Fruit fly (Drosophila melanogaster): ENCODE measurements around the gene CG34124.

Gene CG34124

DNA sequence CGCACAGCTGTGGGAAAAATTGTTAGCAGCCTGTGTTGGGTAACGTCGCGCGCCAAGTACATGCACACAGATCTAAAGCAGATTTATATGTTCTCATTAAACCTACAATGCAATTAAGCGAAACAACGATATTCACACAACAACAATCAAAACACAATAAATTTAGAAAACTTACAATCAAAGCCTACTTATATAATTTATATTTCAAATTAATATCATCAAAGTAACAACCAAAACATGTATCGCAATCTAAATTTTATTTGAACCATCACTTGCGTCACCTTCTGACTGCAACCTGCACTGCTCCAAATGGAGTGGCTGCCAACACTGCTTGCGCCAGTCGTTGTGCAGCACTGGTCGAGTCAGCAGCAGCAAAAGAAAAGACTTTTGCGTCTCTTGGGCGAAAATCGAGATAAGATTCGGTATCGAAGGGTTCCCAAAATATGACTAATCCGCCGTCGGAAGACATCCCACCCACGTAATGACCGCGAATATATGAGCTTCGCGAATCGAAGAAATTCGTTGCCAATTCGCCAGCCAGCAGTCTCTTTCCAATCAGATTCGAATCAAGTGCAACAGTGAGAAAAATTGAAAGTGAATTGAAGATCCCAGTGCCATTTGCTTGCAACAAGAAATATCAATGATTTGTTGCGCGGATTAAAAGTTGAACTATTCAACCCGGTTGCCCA, 23.2 kb downstream of the CG34124 start, which contains the start of the genes CG8892 and CG34126 (continued):
- TF ChIP-seq MESR4 (GFP tag; optimal IDR thresholded peaks at IDR 0.05) (peak; percentile 66), CG43689 (GFP tag; IDR thresholded peaks at IDR 0.05) (peak; percentile 89), CG3163 (GFP tag; optimal IDR thresholded peaks at IDR 0.05) (peak; percentile 84), CG15269 (tag; optimal IDR thresholded peaks at IDR 0.05) (peak; percentile 96), dmrt99B (tag; optimal IDR thresholded peaks at IDR 0.05) (peak; percentile 95), CHES-1-like (GFP tag; optimal IDR thresholded peaks at IDR 0.05) (peak; percentile 96), Side (GFP tag; optimal IDR thresholded peaks at IDR 0.05) (peak; percentile 93), Hmr (GFP tag; optimal IDR thresholded peaks at IDR 0.05) (peak; percentile 98), ssp (GFP tag; IDR thresholded peaks at IDR 0.05) (peak; percentile 93), maf-S (GFP tag; optimal IDR thresholded peaks at IDR 0.05) (peak; percentile 96), ewg (GFP tag; optimal IDR thresholded peaks at IDR 0.05) (peak; percentile 95), CG9876 (GFP tag; optimal IDR thresholded peaks at IDR 0.05) (peak; percentile 96), sc (optimal IDR thresholded peaks at IDR 0.05) (no peak), sc (GFP tag; optimal IDR thresholded peaks at IDR 0.05) (peak; percentile 96), CG10979 (tag; optimal IDR thresholded peaks at IDR 0.05) (peak; percentile 95), Dbx (GFP tag; IDR thresholded peaks at IDR 0.05) (peak; percentile 98), toy (GFP tag; IDR thresholded peaks at IDR 0.05) (peak; percentile 93), CG12236 (GFP tag; optimal IDR thresholded peaks at IDR 0.05) (peak; percentile 87), fd3F (GFP tag; optimal IDR thresholded peaks at IDR 0.05) (peak; percentile 95), lov (optimal IDR thresholded peaks at IDR 0.05) (no peak), lov (GFP tag; IDR thresholded peaks at IDR 0.05) (peak; percentile 72; the same call in 2 of the 3 replicates), sens (GFP tag) (peak; percentile 99), Bteb2 (GFP tag; optimal IDR thresholded peaks at IDR 0.05) (peak; percentile 94), ro (GFP tag; IDR thresholded peaks at IDR 0.05) (peak; percentile 93), Atf-2 (GFP tag; optimal IDR thresholded peaks at IDR 0.05) (peak; percentile 94), ham (GFP tag; IDR thresholded peaks at IDR 0.05) (peak; percentile 87), CG4617 (GFP tag; optimal IDR thresholded peaks at IDR 0.05; ENCODE audit: borderline replicate concordance) (peak; percentile 99), Dfd (GFP tag; optimal IDR thresholded peaks at IDR 0.05) (peak in 1 of 2 experiments; percentile 92), cwo (GFP tag; optimal IDR thresholded peaks at IDR 0.05) (peak; percentile 94), run (tag; optimal IDR thresholded peaks at IDR 0.05) (peak; percentile 82), otp (GFP tag; IDR thresholded peaks at IDR 0.05) (peak; percentile 85), CG9932 (GFP tag; IDR thresholded peaks at IDR 0.05) (peak; percentile 99), CG32532 (GFP tag; IDR thresholded peaks at IDR 0.05) (peak; percentile 96), Oaz (GFP tag; IDR thresholded peaks at IDR 0.05) (peak; percentile 90), vfl (GFP tag; optimal IDR thresholded peaks at IDR 0.05) (peak; percentile 97), CG1832 (GFP tag; optimal IDR thresholded peaks at IDR 0.05) (peak; percentile 3), CG13624 (GFP tag; optimal IDR thresholded peaks at IDR 0.05) (peak; percentile 96), h (optimal IDR thresholded peaks at IDR 0.05) (no peak), CG15073 (GFP tag; optimal IDR thresholded peaks at IDR 0.05) (peak; percentile 84), Chrac-16 (GFP tag; optimal IDR thresholded peaks at IDR 0.05) (peak; percentile 99), CG9727 (GFP tag; optimal IDR thresholded peaks at IDR 0.05) (peak; percentile 97), gsb-n (tag; optimal IDR thresholded peaks at IDR 0.05) (peak; percentile 93), CG8765 (GFP tag; IDR thresholded peaks at IDR 0.05) (peak; percentile 94), crol (GFP tag; IDR thresholded peaks at IDR 0.05) (no peak), Ravus (GFP tag; IDR thresholded peaks at IDR 0.05) (peak; percentile 84), cato (GFP tag; optimal IDR thresholded peaks at IDR 0.05; ENCODE audit: borderline replicate concordance) (peak; percentile 98), HLHmδ (GFP tag; optimal IDR thresholded peaks at IDR 0.05) (no peak), schlank (tag; optimal IDR thresholded peaks at IDR 0.05) (peak; percentile 81), sisA (GFP tag; IDR thresholded peaks at IDR 0.05) (peak; percentile 98), CG8388 (GFP tag; optimal IDR thresholded peaks at IDR 0.05) (peak; percentile 93), nau (GFP tag; optimal IDR thresholded peaks at IDR 0.05) (no peak)

All from whole organism, embryonic.